Worm (Caenorhabditis elegans) whole organism, L2 larva: ENCODE data around the gene scrm-5.

Source experiments
- elt-1 ChIP-seq: fragments of 150-350 bp; optimal IDR thresholded peaks from 2 replicates; lab custom pipeline; 2014; ENCODE audit warnings: missing biosample characterization, missing genetic modification characterization
- gmeb-1 ChIP-seq: fragments of 150-350 bp; optimal IDR thresholded peaks from 2 replicates; lab custom pipeline; 2014; ENCODE audit warnings: missing biosample characterization, missing genetic modification characterization
- mbf-1 ChIP-seq: sonication (generic microtip); optimal IDR thresholded peaks from 2 replicates; lab custom pipeline; 2017; ENCODE audit warnings: missing biosample characterization, missing genetic modification characterization
- snpc-4 ChIP-seq: fragments of 150-350 bp; optimal IDR thresholded peaks from 2 replicates; lab custom pipeline; 2014; ENCODE audit warnings: missing biosample characterization, missing genetic modification characterization
- unc-62 ChIP-seq: fragments of 150-350 bp; optimal IDR thresholded peaks from 2 replicates; lab custom pipeline; 2014; ENCODE audit warnings: missing biosample characterization, missing genetic modification reagents, missing genetic modification characterization

DNA sequence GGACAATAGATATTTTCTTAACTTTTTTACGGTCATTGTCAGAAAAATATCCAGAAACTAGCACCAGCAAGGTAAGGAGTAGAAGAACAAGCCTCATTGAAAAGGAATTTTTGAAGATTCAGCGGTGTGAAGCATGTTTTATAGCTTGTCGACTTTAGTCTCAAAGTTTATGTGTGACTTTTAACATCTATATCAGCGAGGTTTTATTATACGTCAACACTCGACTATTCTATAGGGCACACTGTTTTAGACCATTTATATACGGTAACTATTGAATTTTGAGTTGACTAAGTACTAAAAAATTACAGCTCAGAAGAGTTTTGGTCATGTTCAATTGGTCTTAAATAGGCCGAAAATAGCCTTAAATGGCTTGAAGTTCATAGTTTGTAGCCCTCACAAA, 20.9 kb upstream of the scrm-5 start, which contains the start of gene F49F1.11:
- TF ChIP-seq mbf-1 (tag; lab: Kevin White, UChicago) = no peak
- no peak for TF ChIP-seq gmeb-1 (tag; lab: Kevin White, UChicago)
- no peak for TF ChIP-seq snpc-4 (tag; lab: Kevin White, UChicago)
- no peak for TF ChIP-seq unc-62 (GFP tag; lab: Kevin White, UChicago)
- TF ChIP-seq elt-1 (tag; lab: Kevin White, UChicago) = no peak
